Fruit fly (Drosophila melanogaster) whole organism, embryonic: ENCODE measurements around the gene tho2.

Source experiments
- Atf-2 ChIP-seq: fragments of 200-800 bp; sonication (Bioruptor generic); optimal IDR thresholded peaks from 2 replicates; lab custom pipeline; 2016; ENCODE audit warnings: missing biosample characterization, missing genetic modification characterization
- CG10321 ChIP-seq: fragments of 200-800 bp; sonication (Bioruptor generic); IDR thresholded peaks from 2 replicates; pipeline ENCODE4 v1.3.6; 2022; ENCODE audit warnings: missing biosample characterization, missing genetic modification characterization
- CG10431 ChIP-seq: fragments of 200-800 bp; sonication (Bioruptor generic); optimal IDR thresholded peaks from 3 replicates; lab custom pipeline; 2018; ENCODE audit warnings: missing biosample characterization, mild to moderate bottlenecking, missing genetic modification characterization
- CG11723 ChIP-seq: fragments of 200-800 bp; sonication (Bioruptor generic); optimal IDR thresholded peaks from 2 replicates; lab custom pipeline; 2017; ENCODE audit warnings: missing biosample characterization, mild to moderate bottlenecking, missing genetic modification characterization
- CG13424 ChIP-seq: fragments of 200-800 bp; sonication (Bioruptor generic); optimal IDR thresholded peaks from 2 replicates; lab custom pipeline; 2019; ENCODE audit warnings: missing biosample characterization, mild to moderate bottlenecking, missing genetic modification characterization, moderate library complexity
- CG14014 ChIP-seq: fragments of 200-800 bp; sonication (Bioruptor generic); IDR thresholded peaks from 2 replicates; pipeline ENCODE4 v1.3.6; 2022; ENCODE audit warnings: missing biosample characterization, missing genetic modification characterization
- CG17359 ChIP-seq: fragments of 200-800 bp; sonication (Bioruptor generic); optimal IDR thresholded peaks from 3 replicates; lab custom pipeline; 2018; ENCODE audit warnings: missing biosample characterization, mild to moderate bottlenecking, missing genetic modification characterization, moderate library complexity
- CG17829 ChIP-seq: fragments of 200-800 bp; optimal IDR thresholded peaks from 2 replicates; lab custom pipeline; 2019; ENCODE audit warnings: missing biosample characterization, mild to moderate bottlenecking, missing genetic modification characterization, moderate library complexity
- CG3407 ChIP-seq: fragments of 200-800 bp; sonication (Bioruptor generic); optimal IDR thresholded peaks from 2 replicates; lab custom pipeline; 2018; ENCODE audit warnings: missing biosample characterization, mild to moderate bottlenecking, missing genetic modification characterization
- CG7928 ChIP-seq: fragments of 200-800 bp; sonication (Bioruptor generic); optimal IDR thresholded peaks from 2 replicates; lab custom pipeline; 2017; ENCODE audit warnings: missing biosample characterization, mild to moderate bottlenecking, missing genetic modification characterization
- CG8290 ChIP-seq, 3 experiments: fragments of 200-800 bp; sonication (Bioruptor generic); optimal IDR thresholded peaks; 2 replicates each; lab custom pipeline; 2016 to 2019; ENCODE audit warnings: missing biosample characterization in 3 of 3, missing genetic modification characterization in 3 of 3, mild to moderate bottlenecking in 2 of 3, moderate library complexity in 1 of 3
- CHES-1-like ChIP-seq: fragments of 200-800 bp; sonication (Bioruptor generic); optimal IDR thresholded peaks from 2 replicates; lab custom pipeline; 2016; ENCODE audit warnings: missing biosample characterization, missing genetic modification characterization
- CrebB ChIP-seq: fragments of 200-800 bp; sonication (Bioruptor generic); optimal IDR thresholded peaks from 3 replicates; lab custom pipeline; 2018; ENCODE audit warnings: missing biosample characterization, mild to moderate bottlenecking, missing genetic modification characterization
- Dbx ChIP-seq: fragments of 200-800 bp; sonication (Bioruptor generic); IDR thresholded peaks from 3 replicates; pipeline ENCODE4 v1.3.6; 2022; ENCODE audit warnings: missing biosample characterization, missing genetic modification characterization
- Dfd ChIP-seq, 2 experiments: fragments of >200 bp; optimal IDR thresholded peaks; 2 replicates each; lab custom pipeline; 2017; ENCODE audit warnings: missing biosample characterization in 2 of 2, missing genetic modification characterization in 2 of 2
- Dp ChIP-seq: fragments of 200-800 bp; sonication (Bioruptor generic); optimal IDR thresholded peaks from 2 replicates; lab custom pipeline; 2018; ENCODE audit warnings: missing biosample characterization, mild to moderate bottlenecking, missing genetic modification characterization, moderate library complexity
- Ets65A ChIP-seq: fragments of 200-800 bp; sonication (Bioruptor generic); peaks from one replicate; lab custom pipeline; 2016; ENCODE audit warnings: missing biosample characterization, missing genetic modification characterization
- HHEX ChIP-seq: fragments of 200-800 bp; sonication (Bioruptor generic); optimal IDR thresholded peaks from 3 replicates; lab custom pipeline; 2017; ENCODE audit warnings: missing biosample characterization, mild to moderate bottlenecking, missing genetic modification characterization, missing genetic modification reagents
- HLHmδ ChIP-seq: fragments of 200-800 bp; sonication (Bioruptor generic); optimal IDR thresholded peaks from 2 replicates; lab custom pipeline; 2018; ENCODE audit warnings: missing biosample characterization, mild to moderate bottlenecking, missing genetic modification characterization, moderate library complexity
- Hr3 ChIP-seq: fragments of 200-800 bp; sonication (Bioruptor generic); optimal IDR thresholded peaks from 3 replicates; lab custom pipeline; 2016; ENCODE audit warnings: missing biosample characterization, missing genetic modification characterization
- Lim3 ChIP-seq: fragments of 200-800 bp; sonication (Bioruptor generic); IDR thresholded peaks from 2 replicates; pipeline ENCODE4 v1.3.6; 2022; ENCODE audit warnings: missing biosample characterization, missing genetic modification characterization
- Lpt ChIP-seq: fragments of >200 bp; optimal IDR thresholded peaks from 2 replicates; lab custom pipeline; 2018; ENCODE audit warnings: missing biosample characterization, missing genetic modification characterization
- Mad ChIP-seq: fragments of 200-800 bp; sonication (Bioruptor generic); optimal IDR thresholded peaks from 2 replicates; lab custom pipeline; 2016; ENCODE audit warnings: missing biosample characterization, missing genetic modification characterization
- Meics ChIP-seq: fragments of 200-800 bp; sonication (Bioruptor generic); optimal IDR thresholded peaks from 2 replicates; lab custom pipeline; 2017; ENCODE audit warnings: missing biosample characterization, mild to moderate bottlenecking, missing genetic modification characterization
- Nf-YB ChIP-seq: fragments of 200-800 bp; sonication (Bioruptor generic); optimal IDR thresholded peaks from 3 replicates; lab custom pipeline; 2019; ENCODE audit warnings: missing biosample characterization, mild to moderate bottlenecking, missing genetic modification characterization, moderate library complexity
- Rx ChIP-seq: fragments of 200-800 bp; sonication (Bioruptor generic); IDR thresholded peaks from 2 replicates; pipeline ENCODE4 v1.3.6; 2022; ENCODE audit warnings: missing biosample characterization, missing genetic modification characterization
- Six4 ChIP-seq: fragments of 200-800 bp; sonication (Bioruptor generic); optimal IDR thresholded peaks from 2 replicates; lab custom pipeline; 2016; ENCODE audit warnings: missing biosample characterization, missing genetic modification characterization
- Spps ChIP-seq: fragments of 200-800 bp; sonication (Bioruptor generic); optimal IDR thresholded peaks from 2 replicates; lab custom pipeline; 2018; ENCODE audit warnings: missing biosample characterization, mild to moderate bottlenecking, missing genetic modification characterization
- Tbp ChIP-seq: fragments of >200 bp; optimal IDR thresholded peaks from 2 replicates; lab custom pipeline; 2018; ENCODE audit warnings: missing biosample characterization, missing genetic modification characterization
- ac ChIP-seq: fragments of 200-800 bp; sonication (Bioruptor generic); optimal IDR thresholded peaks from 3 replicates; lab custom pipeline; 2017; ENCODE audit warnings: missing biosample characterization, mild to moderate bottlenecking, missing genetic modification characterization
- amos ChIP-seq: fragments of 200-800 bp; sonication (Bioruptor generic); IDR thresholded peaks from 2 replicates; pipeline ENCODE4 v1.3.6; 2022; ENCODE audit warnings: missing biosample characterization, missing genetic modification characterization; ENCODE audit not compliant: partially characterized antibody
- ase ChIP-seq: fragments of 200-800 bp; sonication (Bioruptor generic); IDR thresholded peaks from 3 replicates; pipeline ENCODE4 v1.3.6; 2022; ENCODE audit warnings: missing biosample characterization, missing genetic modification characterization
- bab2 ChIP-seq: fragments of 200-800 bp; sonication (Bioruptor generic); optimal IDR thresholded peaks from 2 replicates; lab custom pipeline; 2016; ENCODE audit warnings: missing biosample characterization, missing genetic modification characterization
- crc ChIP-seq: fragments of 200-800 bp; sonication (Bioruptor generic); optimal IDR thresholded peaks from 2 replicates; lab custom pipeline; 2016; ENCODE audit warnings: missing biosample characterization, missing genetic modification characterization
- cwo ChIP-seq: fragments of 200-800 bp; sonication (Bioruptor generic); optimal IDR thresholded peaks from 3 replicates; lab custom pipeline; 2017; ENCODE audit warnings: missing biosample characterization, missing genetic modification characterization, mild to moderate bottlenecking, moderate library complexity, missing genetic modification reagents
- dimm ChIP-seq: fragments of 200-800 bp; sonication (Bioruptor generic); IDR thresholded peaks from 2 replicates; pipeline ENCODE4 v1.3.6; 2022; ENCODE audit warnings: missing biosample characterization, missing genetic modification characterization
- fd64A ChIP-seq: fragments of 200-800 bp; sonication (Bioruptor generic); optimal IDR thresholded peaks from 3 replicates; lab custom pipeline; 2018; ENCODE audit warnings: missing biosample characterization, mild to moderate bottlenecking, missing genetic modification characterization
- fru ChIP-seq: fragments of >200 bp; optimal IDR thresholded peaks from 2 replicates; lab custom pipeline; 2017
- grn ChIP-seq: fragments of 200-800 bp; sonication (Bioruptor generic); optimal IDR thresholded peaks from 3 replicates; lab custom pipeline; 2017; ENCODE audit warnings: missing biosample characterization, missing genetic modification characterization
- gro ChIP-seq: fragments of 200-800 bp; sonication (Bioruptor generic); optimal IDR thresholded peaks from 2 replicates; lab custom pipeline; 2016; ENCODE audit warnings: missing biosample characterization, missing genetic modification characterization
- hkb ChIP-seq, 2 experiments: fragments of 200-800 bp in 1 of 2; fragments of >200 bp in 1 of 2; sonication (Bioruptor generic) in 1 of 2; IDR thresholded peaks in 1 of 2; optimal IDR thresholded peaks in 1 of 2; 2 replicates each; pipeline versions ENCODE4 v1.3.6 to Lab custom; 2017 to 2022; ENCODE audit warnings: missing biosample characterization in 1 of 2, missing genetic modification characterization in 1 of 2
- inv ChIP-seq: fragments of 200-800 bp; sonication (Bioruptor generic); IDR thresholded peaks from 2 replicates; pipeline ENCODE4 v1.3.6; 2022; ENCODE audit warnings: missing biosample characterization, missing genetic modification characterization; ENCODE audit not compliant: partially characterized antibody
- lola ChIP-seq, 3 experiments: fragments of >200 bp in 2 of 3; fragments of 200-800 bp in 1 of 3; sonication (Bioruptor generic) in 1 of 3; optimal IDR thresholded peaks; 2 replicates each; lab custom pipeline; 2017 to 2019; ENCODE audit warnings: missing biosample characterization in 3 of 3, missing genetic modification characterization in 3 of 3, mild to moderate bottlenecking in 1 of 3, moderate library complexity in 1 of 3
- luna ChIP-seq: fragments of 200-800 bp; sonication (Bioruptor generic); optimal IDR thresholded peaks from 2 replicates; lab custom pipeline; 2016; ENCODE audit warnings: missing biosample characterization, missing genetic modification characterization
- nom ChIP-seq: fragments of 200-800 bp; sonication (Bioruptor generic); optimal IDR thresholded peaks from 2 replicates; lab custom pipeline; 2017; ENCODE audit warnings: missing biosample characterization, missing genetic modification characterization, mild to moderate bottlenecking, moderate library complexity, missing genetic modification reagents
- run ChIP-seq: fragments of 200-800 bp; sonication (Bioruptor generic); optimal IDR thresholded peaks from 3 replicates; lab custom pipeline; 2018; ENCODE audit warnings: missing biosample characterization, mild to moderate bottlenecking, missing genetic modification characterization
- sens-2 ChIP-seq: fragments of 200-800 bp; sonication (Bioruptor generic); IDR thresholded peaks from 2 replicates; pipeline ENCODE4 v1.3.6; 2022; ENCODE audit warnings: missing biosample characterization, missing genetic modification characterization
- sisA ChIP-seq: fragments of 200-800 bp; sonication (Bioruptor generic); IDR thresholded peaks from 2 replicates; pipeline ENCODE4 v1.3.6; 2022; ENCODE audit warnings: missing biosample characterization, missing genetic modification characterization
- slou ChIP-seq: fragments of 200-800 bp; sonication (Bioruptor generic); optimal IDR thresholded peaks from 3 replicates; lab custom pipeline; 2016; ENCODE audit warnings: missing biosample characterization, missing genetic modification characterization
- tap ChIP-seq: fragments of 200-800 bp; optimal IDR thresholded peaks from 3 replicates; lab custom pipeline; 2019; ENCODE audit warnings: missing biosample characterization, mild to moderate bottlenecking, missing genetic modification characterization, moderate library complexity
- usp ChIP-seq: fragments of >200 bp; optimal IDR thresholded peaks from 2 replicates; lab custom pipeline; 2017; ENCODE audit warnings: missing biosample characterization, missing genetic modification characterization

Gene tho2

DNA sequence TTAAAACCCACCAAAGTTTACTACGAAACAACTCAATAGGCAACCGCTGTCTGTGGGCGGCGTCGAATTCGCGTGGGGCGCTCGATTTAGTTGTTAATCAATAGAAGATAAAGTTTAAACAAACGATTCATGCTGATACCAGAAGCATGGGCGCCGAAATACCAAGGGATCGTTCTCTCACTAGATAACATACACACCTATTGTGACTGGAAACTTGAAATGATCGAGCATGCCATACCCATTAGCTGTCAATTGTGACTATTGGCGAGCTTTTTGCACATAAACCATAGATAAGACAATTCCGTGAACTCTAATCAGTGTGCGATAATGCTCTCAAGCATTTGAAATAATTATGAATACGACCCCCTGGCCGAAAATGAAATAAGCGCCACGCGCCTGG, 34.4 kb upstream of the tho2 start (continued):
- TF ChIP-seq luna (GFP tag; lab: Kevin White, UChicago) (peak; percentile 21), Six4 (GFP tag; lab: Kevin White, UChicago) (peak; percentile 19), gro (GFP tag; lab: Kevin White, UChicago) (peak; percentile 90), HLHmδ (no peak), usp (no peak), Lpt (GFP tag; lab: Kevin White, UChicago) (no peak), lola (GFP tag; optimal IDR thresholded peaks at IDR 0.05; lab: Kevin White, UChicago) (no peak), Dp (GFP tag; lab: Kevin White, UChicago) (no peak), CG11723 (peak; percentile 51), slou (no peak), dimm (GFP tag; lab: Robert Waterston, UW) (0 out of 2 replicates have a peak, but pooled peaks have one; percentile 3), Ets65A (GFP tag; lab: Kevin White, UChicago) (peak; percentile 93), CG17359 (tag; lab: Kevin White, UChicago) (peak; percentile 80), CG3407 (peak; percentile 34), CG10431 (GFP tag; lab: Kevin White, UChicago) (no peak), ase (GFP tag; lab: Robert Waterston, UW) (peak; percentile 71; the same call in 2 of the 3 replicates), amos (no peak), Rx (peak; percentile 33; the same call in 1 of the 2 replicates), crc (GFP tag; lab: Kevin White, UChicago) (peak; percentile 24), Tbp (no peak), tap (tag; lab: Kevin White, UChicago) (peak; percentile 74), Dbx (GFP tag; lab: Robert Waterston, UW) (peak; percentile 73; the same call in 2 of the 3 replicates), inv (GFP tag; lab: Robert Waterston, UW) (no peak), hkb (optimal IDR thresholded peaks at IDR 0.05; lab: Kevin White, UChicago) (no peak), hkb (GFP tag; IDR thresholded peaks at IDR 0.05; lab: Robert Waterston, UW) (peak; percentile 73), fd64A (GFP tag; lab: Kevin White, UChicago) (no peak), CG17829 (tag; lab: Kevin White, UChicago) (peak; percentile 53), nom (GFP tag; lab: Kevin White, UChicago) (no peak), sisA (GFP tag; lab: Robert Waterston, UW) (peak; percentile 81), Atf-2 (peak; percentile 71), CG13424 (tag; lab: Kevin White, UChicago) (peak; percentile 80), HHEX (GFP tag; lab: Kevin White, UChicago) (peak; percentile 78), fru (lab: Kevin White, UChicago) (no peak), CrebB (tag; lab: Kevin White, UChicago) (peak; percentile 75), Nf-YB (GFP tag; lab: Kevin White, UChicago) (peak; percentile 46), CG7928 (peak; percentile 40), Spps (tag; lab: Kevin White, UChicago) (no peak), sens-2 (GFP tag; lab: Robert Waterston, UW) (no peak), ac (GFP tag; lab: Kevin White, UChicago) (no peak), bab2 (GFP tag; lab: Kevin White, UChicago) (peak; percentile 80), Hr3 (GFP tag; lab: Kevin White, UChicago) (peak; percentile 58), Dfd (GFP tag; optimal IDR thresholded peaks at IDR 0.05; lab: Kevin White, UChicago) (no peak), CG14014 (GFP tag; lab: Robert Waterston, UW) (peak; percentile 66), run (tag; lab: Kevin White, UChicago) (peak; percentile 36), Meics (GFP tag; lab: Kevin White, UChicago) (peak; percentile 80), CHES-1-like (GFP tag; lab: Kevin White, UChicago) (peak; percentile 67), CG8290 (GFP tag; optimal IDR thresholded peaks at IDR 0.05; lab: Kevin White, UChicago) (no peak), CG8290 (tag; optimal IDR thresholded peaks at IDR 0.05; lab: Kevin White, UChicago) (peak in 1 of 2 experiments; percentile 86), Lim3 (GFP tag; lab: Robert Waterston, UW) (no peak), CG10321 (no peak; the same call in 1 of the 2 replicates), Mad (peak; percentile 40), grn (GFP tag; lab: Kevin White, UChicago) (peak; percentile 45), cwo (GFP tag; lab: Kevin White, UChicago) (peak; percentile 74)
